Fruit fly (Drosophila melanogaster) whole organism, prepupa: ENCODE data around the gene CG18814.

Experiments
- CG15336 ChIP-seq: fragments of 200-800 bp; sonication (Bioruptor generic); IDR thresholded peaks from 2 replicates; pipeline ENCODE4 v1.3.6; 2022; ENCODE audit warnings: missing biosample characterization, missing genetic modification characterization
- CG6792 ChIP-seq: fragments of 200-800 bp; sonication (Bioruptor generic); optimal IDR thresholded peaks from 3 replicates; lab custom pipeline; 2016; ENCODE audit warnings: missing biosample characterization, missing genetic modification characterization
- CG6854 ChIP-seq: fragments of 200-800 bp; sonication (Bioruptor generic); optimal IDR thresholded peaks from 2 replicates; lab custom pipeline; 2017; ENCODE audit warnings: missing biosample characterization, mild to moderate bottlenecking, missing genetic modification characterization
- Eip93F ChIP-seq: fragments of 200-800 bp; sonication (Bioruptor generic); optimal IDR thresholded peaks from 2 replicates; lab custom pipeline; 2016; ENCODE audit warnings: missing biosample characterization, mild to moderate bottlenecking, missing genetic modification characterization
- Lpt ChIP-seq: fragments of 200-800 bp; sonication (Bioruptor generic); optimal IDR thresholded peaks from 3 replicates; lab custom pipeline; 2016; ENCODE audit warnings: missing biosample characterization, missing genetic modification characterization
- eg ChIP-seq: fragments of 200-800 bp; sonication (Bioruptor generic); IDR thresholded peaks from 3 replicates; pipeline ENCODE4 v1.3.6; 2022; ENCODE audit warnings: missing biosample characterization, missing genetic modification characterization

- TF ChIP-seq Lpt (GFP tag; lab: Kevin White, UChicago) (no peak), Eip93F (GFP tag; lab: Kevin White, UChicago) (no peak), eg (no peak), CG6854 (GFP tag; lab: Kevin White, UChicago) (no peak), CG15336 (GFP tag; lab: Robert Waterston, UW) (no peak), CG6792 (GFP tag; lab: Kevin White, UChicago) (no peak)
Observed at dm6 chr3L:16394506-16394905, 24.9 kb downstream of the CG18814 start, which contains the start of gene Gagr.
